Worm (Caenorhabditis elegans): ENCODE data around the gene Y60C6A.2.

Y60C6A.2 gene

ce11 chrV:4755308-4756029, 29.8 kb downstream of the Y60C6A.2 start, which contains the start of gene pgl-3:
TSS of gene pgl-3 (plus strand) at chrV:4755979.
- TF ChIP-seq dao-5 (tag; optimal IDR thresholded peaks at IDR 0.05) (no peak), W03F9.2 (tag; optimal IDR thresholded peaks at IDR 0.05) (no peak), him-1 (tag; optimal IDR thresholded peaks at IDR 0.05) (no peak)

- TF ChIP-seq W03F9.2 (tag; optimal IDR thresholded peaks at IDR 0.05): no peak
- no peak for TF ChIP-seq him-1 (tag; optimal IDR thresholded peaks at IDR 0.05)
- no peak for TF ChIP-seq dao-5 (tag; optimal IDR thresholded peaks at IDR 0.05)
Observed at ce11 chrV:4754684-4755211, 30.5 kb downstream of the Y60C6A.2 start.

ce11 chrV:4754123-4754522, 31.1 kb downstream of the Y60C6A.2 start, which contains the start of gene hil-4:
TSS of gene hil-4 (plus strand) at chrV:4754313.
- TF ChIP-seq dao-5 (tag; optimal IDR thresholded peaks at IDR 0.05) (no peak), W03F9.2 (tag; optimal IDR thresholded peaks at IDR 0.05) (no peak), him-1 (tag; optimal IDR thresholded peaks at IDR 0.05) (no peak)

- TF ChIP-seq him-1 (tag; optimal IDR thresholded peaks at IDR 0.05): no peak
- TF ChIP-seq dao-5 (tag; optimal IDR thresholded peaks at IDR 0.05): no peak
- TF ChIP-seq W03F9.2 (tag; optimal IDR thresholded peaks at IDR 0.05): no peak
Observed at ce11 chrV:4750294-4750693, 34.9 kb downstream of the Y60C6A.2 start, which contains the start of gene C18G1.6. TSS of gene C18G1.6 (plus strand) at chrV:4750594.

- TF ChIP-seq W03F9.2 (tag; optimal IDR thresholded peaks at IDR 0.05): no peak
- no peak for TF ChIP-seq him-1 (tag; optimal IDR thresholded peaks at IDR 0.05)
Observed at ce11 chrV:4745269-4745668, 40.0 kb downstream of the Y60C6A.2 start, which contains the start of gene C18G1.7. TSS of gene C18G1.7 (plus strand) at chrV:4745569.

ce11 chrV:4742190-4742589, 43.0 kb downstream of the Y60C6A.2 start, which contains the start of gene ugt-61:
TSS of gene ugt-61 (plus strand) at chrV:4742422.
- TF ChIP-seq him-1 (tag; optimal IDR thresholded peaks at IDR 0.05) (no peak), W03F9.2 (tag; optimal IDR thresholded peaks at IDR 0.05) (no peak), dao-5 (tag; optimal IDR thresholded peaks at IDR 0.05) (no peak)

ce11 chrV:4737727-4738126, 47.5 kb downstream of the Y60C6A.2 start, which contains the start of gene F39G3.2:
TSS of gene F39G3.2 (plus strand) at chrV:4737831.
- TF ChIP-seq dao-5 (tag; optimal IDR thresholded peaks at IDR 0.05) (no peak), W03F9.2 (tag; optimal IDR thresholded peaks at IDR 0.05) (no peak), him-1 (tag; optimal IDR thresholded peaks at IDR 0.05) (no peak)
